Worm (Caenorhabditis elegans): Measurements from ENCODE around the gene ttr-10.

ce11 chrV:7529840-7530239 is 23.9 kb downstream of the ttr-10 start, which contains the start of gene swt-2:
- TF ChIP-seq ztf-11 (tag; optimal IDR thresholded peaks at IDR 0.05) (no peak), blmp-1 (tag; optimal IDR thresholded peaks at IDR 0.05) (no peak), nhr-28 (tag; optimal IDR thresholded peaks at IDR 0.05) (no peak), sptf-1 (tag; optimal IDR thresholded peaks at IDR 0.05) (no peak), snpc-4 (tag; optimal IDR thresholded peaks at IDR 0.05) (no peak), nhr-237 (tag; optimal IDR thresholded peaks at IDR 0.05) (no peak)
